Worm (Caenorhabditis elegans) whole organism, midembryonic: ENCODE measurements around the gene W08E12.7.

Experiments
- flt-1 ChIP-seq: fragments of 200-800 bp; sonication (Bioruptor generic); IDR thresholded peaks from 2 replicates; pipeline ENCODE4 v1.3.6; 2022; ENCODE audit warnings: missing genetic modification characterization, missing compliant biosample characterization
- klf-2 ChIP-seq: fragments of 200-800 bp; sonication (Bioruptor generic); conservative IDR thresholded peaks from 2 replicates; pipeline ENCODE4 v1.3.6; 2022; ENCODE audit warnings: missing genetic modification reagents, missing genetic modification characterization, missing compliant biosample characterization
- med-1 ChIP-seq: sonication (generic microtip); optimal IDR thresholded peaks from 2 replicates; lab custom pipeline; 2017; ENCODE audit warnings: missing genetic modification characterization, mild to moderate bottlenecking, missing compliant biosample characterization, antibody characterized with exemption, missing genetic modification reagents; ENCODE audit not compliant: insufficient read depth
- ref-1 ChIP-seq: fragments of 200-800 bp; sonication (Bioruptor generic); conservative IDR thresholded peaks from 2 replicates; pipeline ENCODE4 v1.3.6; 2022; ENCODE audit warnings: missing genetic modification reagents, missing genetic modification characterization, missing compliant biosample characterization
- tab-1 ChIP-seq: fragments of 200-800 bp; sonication (Bioruptor generic); IDR thresholded peaks from 2 replicates; pipeline ENCODE4 v1.3.6; 2022; ENCODE audit warnings: missing genetic modification characterization, missing compliant biosample characterization

- TF ChIP-seq klf-2 (GFP tag; lab: Robert Waterston, UW) (no peak), flt-1 (GFP tag; lab: Robert Waterston, UW) (0 out of 2 replicates have a peak, but pooled peaks have one; percentile 59), ref-1 (no peak), med-1 (GFP tag; lab: Kevin White, UChicago) (no peak), tab-1 (GFP tag; lab: Robert Waterston, UW) (no peak)
Observed at ce11 chrIV:3266841-3267240, 28.1 kb upstream of the W08E12.7 start.
